Fruit fly (Drosophila melanogaster): ENCODE data around the gene CG16952.
A peak's percentile ranks its signal among the peaks of the same experiment; 100 is the strongest.

Gene CG16952

dm6 chrX:15857601-15858284 lies 12.2 kb upstream of the CG16952 start, which contains the start of the genes CG46440 and Myb (continued):
- TF ChIP-seq mirr (GFP tag; optimal IDR thresholded peaks at IDR 0.05) (no peak), sqz (GFP tag; optimal IDR thresholded peaks at IDR 0.05) (no peak), Mes4 (GFP tag; optimal IDR thresholded peaks at IDR 0.05) (no peak), sd (tag; optimal IDR thresholded peaks at IDR 0.05) (peak; percentile 53), Atf-2 (GFP tag; optimal IDR thresholded peaks at IDR 0.05) (no peak), jing (GFP tag; optimal IDR thresholded peaks at IDR 0.05) (no peak), CG8089 (GFP tag; optimal IDR thresholded peaks at IDR 0.05) (no peak), ewg (GFP tag; optimal IDR thresholded peaks at IDR 0.05) (no peak), CG7987 (GFP tag; optimal IDR thresholded peaks at IDR 0.05) (no peak), NC2β (GFP tag; optimal IDR thresholded peaks at IDR 0.05) (no peak), CG2875 (GFP tag; optimal IDR thresholded peaks at IDR 0.05) (no peak), prd (optimal IDR thresholded peaks at IDR 0.05) (no peak), prd (GFP tag; IDR thresholded peaks at IDR 0.05) (peak; percentile 16; the same call in 1 of the 3 replicates), Hey (tag; optimal IDR thresholded peaks at IDR 0.05) (no peak), Dref (GFP tag; IDR thresholded peaks at IDR 0.05) (peak; percentile 88), hth (optimal IDR thresholded peaks at IDR 0.05) (no peak), Spps (tag; optimal IDR thresholded peaks at IDR 0.05) (no peak), maf-S (GFP tag; optimal IDR thresholded peaks at IDR 0.05) (no peak), kay (GFP tag; optimal IDR thresholded peaks at IDR 0.05) (no peak), nau (GFP tag; optimal IDR thresholded peaks at IDR 0.05) (no peak), pros (GFP tag; optimal IDR thresholded peaks at IDR 0.05) (no peak), CG11723 (GFP tag; optimal IDR thresholded peaks at IDR 0.05) (no peak), kah (GFP tag; optimal IDR thresholded peaks at IDR 0.05) (no peak), btn (GFP tag; optimal IDR thresholded peaks at IDR 0.05) (no peak), CG10462 (GFP tag; optimal IDR thresholded peaks at IDR 0.05) (no peak), chinmo (GFP tag; IDR thresholded peaks at IDR 0.05; ENCODE audit: partially characterized antibody) (peak; percentile 64; the same call in 1 of the 4 replicates), tna (GFP tag; IDR thresholded peaks at IDR 0.05; ENCODE audit: partially characterized antibody) (peak; percentile 78), org-1 (GFP tag; optimal IDR thresholded peaks at IDR 0.05) (no peak), Vsx1 (GFP tag; optimal IDR thresholded peaks at IDR 0.05) (no peak), nom (GFP tag; optimal IDR thresholded peaks at IDR 0.05) (peak; percentile 37), ind (GFP tag; optimal IDR thresholded peaks at IDR 0.05) (no peak), h (optimal IDR thresholded peaks at IDR 0.05) (no peak), fd102C (GFP tag; optimal IDR thresholded peaks at IDR 0.05) (no peak), br (optimal IDR thresholded peaks at IDR 0.05) (no peak), CG12299 (tag; optimal IDR thresholded peaks at IDR 0.05) (peak; percentile 7), CG6272 (GFP tag; IDR thresholded peaks at IDR 0.05) (no peak), CG10147 (GFP tag; optimal IDR thresholded peaks at IDR 0.05) (no peak), Mad (GFP tag; optimal IDR thresholded peaks at IDR 0.05) (no peak), sob (GFP tag; IDR thresholded peaks at IDR 0.05) (no peak), Hand (GFP tag; optimal IDR thresholded peaks at IDR 0.05) (no peak), lilli (GFP tag; optimal IDR thresholded peaks at IDR 0.05) (no peak), CG17186 (GFP tag; optimal IDR thresholded peaks at IDR 0.05) (no peak), ranshi (GFP tag; IDR thresholded peaks at IDR 0.05) (no peak), CG30020 (tag; optimal IDR thresholded peaks at IDR 0.05) (peak; percentile 88), CG14667 (GFP tag; IDR thresholded peaks at IDR 0.05) (no peak), ato (GFP tag; IDR thresholded peaks at IDR 0.05; ENCODE audit: partially characterized antibody) (peak; percentile 83), onecut (GFP tag; IDR thresholded peaks at IDR 0.05) (no peak), CG7839 (tag; optimal IDR thresholded peaks at IDR 0.05) (no peak), CG7963 (GFP tag; IDR thresholded peaks at IDR 0.05; ENCODE audit: partially characterized antibody) (peak; percentile 86), CG9727 (GFP tag; optimal IDR thresholded peaks at IDR 0.05) (no peak), HmgD (GFP tag; optimal IDR thresholded peaks at IDR 0.05) (no peak)

Data from whole organism, embryonic.